Worm (Caenorhabditis elegans): Measurements from ENCODE around the gene F35E12.2.

The F35E12.2 gene

ce11 chrV:13678542-13678941 lies 46.1 kb downstream of the F35E12.2 start, which contains the start of the genes tag-65 and ccz-1 (continued):
- TF ChIP-seq pax-3 (tag; optimal IDR thresholded peaks at IDR 0.05) (peak; percentile 93), snu-23 (GFP tag; optimal IDR thresholded peaks at IDR 0.05) (peak; percentile 94), dsc-1 (tag; optimal IDR thresholded peaks at IDR 0.05) (peak; percentile 91), hlh-17 (GFP tag; optimal IDR thresholded peaks at IDR 0.05; ENCODE audit: borderline replicate concordance) (no peak), nhr-76 (tag; optimal IDR thresholded peaks at IDR 0.05) (no peak), mep-1 (tag; optimal IDR thresholded peaks at IDR 0.05) (peak; percentile 99), mdl-1 (tag; optimal IDR thresholded peaks at IDR 0.05) (peak in 1 of 2 experiments; percentile 82), fos-1 (tag; optimal IDR thresholded peaks at IDR 0.05) (peak; percentile 85), zag-1 (tag; optimal IDR thresholded peaks at IDR 0.05) (peak; percentile 65), nhr-84 (tag; optimal IDR thresholded peaks at IDR 0.05) (no peak), F16B12.6 (tag; optimal IDR thresholded peaks at IDR 0.05) (peak; percentile 54), snpc-4 (tag; optimal IDR thresholded peaks at IDR 0.05) (peak; percentile 89), fkh-4 (tag; optimal IDR thresholded peaks at IDR 0.05; ENCODE audit: borderline replicate concordance) (peak; percentile 69), elt-2 (tag; optimal IDR thresholded peaks at IDR 0.05) (peak; percentile 62), irx-1 (tag; optimal IDR thresholded peaks at IDR 0.05) (peak; percentile 89), lsy-2 (tag; optimal IDR thresholded peaks at IDR 0.05) (peak; percentile 93 to 94), C04F5.9 (tag; optimal IDR thresholded peaks at IDR 0.05) (peak; percentile 32), ceh-8 (GFP tag; optimal IDR thresholded peaks at IDR 0.05) (peak; percentile 84), Y116A8C.19 (tag; optimal IDR thresholded peaks at IDR 0.05; ENCODE audit: borderline replicate concordance) (no peak), nhr-12 (tag; optimal IDR thresholded peaks at IDR 0.05) (no peak), lin-13 (GFP tag; optimal IDR thresholded peaks at IDR 0.05) (peak; percentile 84), nhr-85 (tag) (peak; percentile 96), fkh-10 (GFP tag; optimal IDR thresholded peaks at IDR 0.05) (peak; percentile 21), ceh-88 (GFP tag; IDR thresholded peaks at IDR 0.05) (peak; percentile 65; the same call in 1 of the 2 replicates), blmp-1 (tag; optimal IDR thresholded peaks at IDR 0.05) (peak; percentile 82), nhr-237 (tag; optimal IDR thresholded peaks at IDR 0.05) (peak; percentile 41), egl-27 (tag; optimal IDR thresholded peaks at IDR 0.05) (no peak), C34B4.2 (tag; optimal IDR thresholded peaks at IDR 0.05) (peak; percentile 30), ceh-63 (GFP tag; optimal IDR thresholded peaks at IDR 0.05) (peak; percentile 4), skn-1 (tag; optimal IDR thresholded peaks at IDR 0.05) (peak; percentile 84), lir-3 (tag; optimal IDR thresholded peaks at IDR 0.05; ENCODE audit: poor library complexity) (peak; percentile 66), xbp-1 (tag; optimal IDR thresholded peaks at IDR 0.05) (peak; percentile 87), nhr-28 (tag; optimal IDR thresholded peaks at IDR 0.05) (no peak), hpl-2 (GFP tag; optimal IDR thresholded peaks at IDR 0.05) (peak; percentile 8), dpl-1 (GFP tag; optimal IDR thresholded peaks at IDR 0.05) (peak; percentile 82 to 94 (median 86)), sptf-1 (tag; optimal IDR thresholded peaks at IDR 0.05) (no peak), lin-35 (GFP tag; optimal IDR thresholded peaks at IDR 0.05) (peak; percentile 87 to 91), jun-1 (tag; optimal IDR thresholded peaks at IDR 0.05) (peak; percentile 80), mef-2 (tag; optimal IDR thresholded peaks at IDR 0.05) (peak; percentile 37), unc-62 (GFP tag; optimal IDR thresholded peaks at IDR 0.05) (no peak), unc-86 (tag; optimal IDR thresholded peaks at IDR 0.05) (peak; percentile 85), tlp-1 (tag; optimal IDR thresholded peaks at IDR 0.05) (no peak), fkh-8 (tag; optimal IDR thresholded peaks at IDR 0.05) (peak; percentile 84), efl-3 (GFP tag; optimal IDR thresholded peaks at IDR 0.05) (peak; percentile 26), swsn-7 (tag; optimal IDR thresholded peaks at IDR 0.05) (peak; percentile 94), mab-9 (GFP tag; IDR thresholded peaks at IDR 0.05) (peak; percentile 58; the same call in 1 of the 2 replicates), ets-5 (GFP tag; IDR thresholded peaks at IDR 0.05) (no peak), ama-1 (optimal IDR thresholded peaks at IDR 0.05) (no peak), elt-3 (tag; optimal IDR thresholded peaks at IDR 0.05) (peak in 2 of 6 experiments; percentile 80 to 81), alr-1 (tag; optimal IDR thresholded peaks at IDR 0.05; ENCODE audit: borderline replicate concordance) (no peak)
